Fruit fly (Drosophila melanogaster) Kc167 (cell line): ENCODE data around the gene nrv2.

Experiments
- Myc ChIP-seq: fragments of >200 bp; optimal IDR thresholded peaks from 2 replicates; lab custom pipeline; 2017; ENCODE audit warnings: missing external identifiers
- Sin3A ChIP-seq: fragments of >200 bp; optimal IDR thresholded peaks from 2 replicates; lab custom pipeline; 2018; ENCODE audit warnings: missing external identifiers
- h ChIP-seq: fragments of >200 bp; optimal IDR thresholded peaks from 3 replicates; lab custom pipeline; 2018; ENCODE audit warnings: missing external identifiers
- insv ChIP-seq: fragments of >200 bp; optimal IDR thresholded peaks from 3 replicates; lab custom pipeline; 2018; ENCODE audit warnings: missing external identifiers
- psq ChIP-seq: fragments of >200 bp; optimal IDR thresholded peaks from 2 replicates; lab custom pipeline; 2017; ENCODE audit warnings: missing external identifiers
- ttk ChIP-seq: sonication (Bioruptor generic); optimal IDR thresholded peaks from 2 replicates; lab custom pipeline; 2017; ENCODE audit warnings: missing external identifiers

nrv2 gene

dm6 chr2L:6818357-6818756, 19.7 kb upstream of the nrv2 start:
- TF ChIP-seq ttk (no peak), Myc (lab: Kevin White, UChicago) (no peak), psq (lab: Kevin White, UChicago) (no peak), Sin3A (no peak), insv (lab: Kevin White, UChicago) (no peak), h (lab: Kevin White, UChicago) (no peak)

dm6 chr2L:6817493-6817892, 18.8 kb upstream of the nrv2 start:
- TF ChIP-seq Sin3A (no peak), psq (lab: Kevin White, UChicago) (no peak), insv (lab: Kevin White, UChicago) (no peak), ttk (no peak), h (lab: Kevin White, UChicago) (no peak), Myc (lab: Kevin White, UChicago) (no peak)

- no peak for TF ChIP-seq insv (lab: Kevin White, UChicago)
- TF ChIP-seq h (lab: Kevin White, UChicago), result no peak
- TF ChIP-seq Sin3A, result no peak
- no peak for TF ChIP-seq psq (lab: Kevin White, UChicago)
- no peak for TF ChIP-seq ttk
- no peak for TF ChIP-seq Myc (lab: Kevin White, UChicago)
These were observed 7.1 kb upstream of the nrv2 start, which contains the start of gene CG17375 for dm6 chr2L:6805783-6806182. Gene CG17375, minus strand, starts transcription at chr2L:6805792.

dm6 chr2L:6802740-6803139, 4.1 kb upstream of the nrv2 start, which contains the start of the genes CG17377 and Daao2:
Gene CG17377, minus strand, starts transcription at chr2L:6802840.
Gene Daao2, plus strand, starts transcription at chr2L:6803011.
- TF ChIP-seq Myc (lab: Kevin White, UChicago) (no peak), ttk (no peak)

- TF ChIP-seq Sin3A (no peak), ttk (no peak), insv (lab: Kevin White, UChicago) (no peak), h (lab: Kevin White, UChicago) (no peak), Myc (lab: Kevin White, UChicago) (no peak), psq (lab: Kevin White, UChicago) (no peak)
These were observed 2.1 kb upstream of the nrv2 start, which contains the start of gene CG17376 for dm6 chr2L:6800794-6801193. Gene CG17376, minus strand, starts transcription at chr2L:6800894.

- TF ChIP-seq ttk (no peak), insv (lab: Kevin White, UChicago) (no peak), h (lab: Kevin White, UChicago) (no peak)
These were observed 889 bp upstream of the nrv2 start for dm6 chr2L:6799551-6799950.

- TF ChIP-seq insv (lab: Kevin White, UChicago) (no peak), h (lab: Kevin White, UChicago) (no peak), psq (lab: Kevin White, UChicago) (no peak), ttk (no peak), Sin3A (no peak), Myc (lab: Kevin White, UChicago) (no peak)
These were observed 1.3 kb downstream of the nrv2 start for dm6 chr2L:6797408-6797807.

dm6 chr2L:6794956-6795522, 3.6 kb downstream of the nrv2 start:
- TF ChIP-seq psq (lab: Kevin White, UChicago) (no peak), h (lab: Kevin White, UChicago) (no peak), Myc (lab: Kevin White, UChicago) (no peak), ttk (no peak), insv (lab: Kevin White, UChicago) (no peak), Sin3A (no peak)

- TF ChIP-seq h (lab: Kevin White, UChicago) (no peak), insv (lab: Kevin White, UChicago) (no peak), Myc (lab: Kevin White, UChicago) (no peak), ttk (no peak), Sin3A (no peak), psq (lab: Kevin White, UChicago) (no peak)
These were observed 4.3 kb downstream of the nrv2 start for dm6 chr2L:6794418-6794793.

- TF ChIP-seq Sin3A (no peak), insv (lab: Kevin White, UChicago) (no peak), ttk (no peak), Myc (lab: Kevin White, UChicago) (no peak), psq (lab: Kevin White, UChicago) (no peak), h (lab: Kevin White, UChicago) (no peak)
These were observed 4.8 kb downstream of the nrv2 start for dm6 chr2L:6793763-6794417.

dm6 chr2L:6791845-6792443, 6.7 kb downstream of the nrv2 start:
- TF ChIP-seq h (lab: Kevin White, UChicago), result no peak
- TF ChIP-seq insv (lab: Kevin White, UChicago), result no peak

dm6 chr2L:6789358-6789757, 9.3 kb downstream of the nrv2 start:
- TF ChIP-seq Sin3A (no peak), insv (lab: Kevin White, UChicago) (no peak), psq (lab: Kevin White, UChicago) (no peak), Myc (lab: Kevin White, UChicago) (no peak), h (lab: Kevin White, UChicago) (no peak)
